Fruit fly (Drosophila melanogaster): ENCODE results near the gene MED27.

The MED27 gene

dm6 chr3R:5633437-5633836, 21.5 kb upstream of the MED27 start, which contains the start of gene CG12171:
CG12171 (plus strand) TSS chr3R:5633627.
- TF ChIP-seq esn (GFP tag; optimal IDR thresholded peaks at IDR 0.05): peak; percentile 8
- peak; percentile 98 for TF ChIP-seq svp (GFP tag)
- TF ChIP-seq CG16779 (tag; optimal IDR thresholded peaks at IDR 0.05): no peak

dm6 chr3R:5635524-5635923, 19.4 kb upstream of the MED27 start, which contains the start of gene CG31546:
CG31546 (minus strand) TSS chr3R:5635624.
- TF ChIP-seq Blimp-1 (GFP tag; optimal IDR thresholded peaks at IDR 0.05) (no peak), fkh (GFP tag; optimal IDR thresholded peaks at IDR 0.05) (no peak)

dm6 chr3R:5636519-5637430, 18.2 kb upstream of the MED27 start, which contains the start of the genes CG31548 and CG12170:
CG31548 (minus strand) TSS chr3R:5636852.
CG12170 (plus strand) TSS chr3R:5637234.
- TF ChIP-seq CG10631 (GFP tag; optimal IDR thresholded peaks at IDR 0.05) (no peak), svp (GFP tag) (peak; percentile 63), net (GFP tag; optimal IDR thresholded peaks at IDR 0.05) (no peak), Eip78C (GFP tag) (no peak), achi (GFP tag; optimal IDR thresholded peaks at IDR 0.05) (no peak), CG15336 (GFP tag; IDR thresholded peaks at IDR 0.05) (peak; percentile 59), CG3032 (tag; optimal IDR thresholded peaks at IDR 0.05) (peak; percentile 38), CG34406 (GFP tag; optimal IDR thresholded peaks at IDR 0.05) (no peak), esn (GFP tag; optimal IDR thresholded peaks at IDR 0.05) (peak; percentile 69), CG8632 (GFP tag; optimal IDR thresholded peaks at IDR 0.05) (no peak), cyc (GFP tag; optimal IDR thresholded peaks at IDR 0.05) (peak; percentile 34), lz (GFP tag; optimal IDR thresholded peaks at IDR 0.05) (no peak), Sox102F (GFP tag; optimal IDR thresholded peaks at IDR 0.05) (no peak), CG8119 (GFP tag; IDR thresholded peaks at IDR 0.05) (peak; percentile 55; the same call in 2 of the 3 replicates), CG11762 (GFP tag; optimal IDR thresholded peaks at IDR 0.05; ENCODE audit: insufficient read depth) (no peak), Smox (GFP tag; optimal IDR thresholded peaks at IDR 0.05) (no peak), CG16779 (tag; optimal IDR thresholded peaks at IDR 0.05) (no peak), CG6163 (GFP tag; IDR thresholded peaks at IDR 0.05) (peak; percentile 47; the same call in 2 of the 3 replicates), Sox15 (GFP tag; optimal IDR thresholded peaks at IDR 0.05) (peak; percentile 27), Gug (GFP tag; IDR thresholded peaks at IDR 0.05) (no peak), CG31627 (GFP tag; optimal IDR thresholded peaks at IDR 0.05) (peak; percentile 56), Hr39 (GFP tag; optimal IDR thresholded peaks at IDR 0.05) (no peak), fd59A (GFP tag; optimal IDR thresholded peaks at IDR 0.05) (no peak), CG6792 (GFP tag; optimal IDR thresholded peaks at IDR 0.05) (peak; percentile 40)

dm6 chr3R:5643421-5643820, 11.5 kb upstream of the MED27 start:
- TF ChIP-seq OdsH (GFP tag; optimal IDR thresholded peaks at IDR 0.05) (no peak), svp (GFP tag) (peak; percentile 86)

dm6 chr3R:5647705-5648568, 7.0 kb upstream of the MED27 start:
- TF ChIP-seq fkh (GFP tag; optimal IDR thresholded peaks at IDR 0.05) (peak; percentile 41), CG15336 (GFP tag; IDR thresholded peaks at IDR 0.05) (peak; percentile 10; the same call in 1 of the 2 replicates), CG6163 (GFP tag; IDR thresholded peaks at IDR 0.05) (0 out of 3 replicates have a peak, but pooled peaks have one; percentile 38), CG16779 (tag; optimal IDR thresholded peaks at IDR 0.05) (no peak), Ets96B (tag; optimal IDR thresholded peaks at IDR 0.05) (no peak), CG31627 (GFP tag; optimal IDR thresholded peaks at IDR 0.05) (peak; percentile 24), Sox14 (GFP tag; optimal IDR thresholded peaks at IDR 0.05) (peak; percentile 18), esn (GFP tag; optimal IDR thresholded peaks at IDR 0.05) (peak; percentile 28), Eip78C (GFP tag) (peak; percentile 83), CG3032 (tag; optimal IDR thresholded peaks at IDR 0.05) (peak; percentile 17), CG6854 (GFP tag; optimal IDR thresholded peaks at IDR 0.05) (no peak), CG1621 (tag; optimal IDR thresholded peaks at IDR 0.05) (no peak), CG34406 (GFP tag; optimal IDR thresholded peaks at IDR 0.05) (peak; percentile 22), spab (GFP tag; optimal IDR thresholded peaks at IDR 0.05) (no peak), CG6792 (GFP tag; optimal IDR thresholded peaks at IDR 0.05) (peak; percentile 5), CG32006 (GFP tag; optimal IDR thresholded peaks at IDR 0.05) (no peak), Gug (GFP tag; IDR thresholded peaks at IDR 0.05) (0 out of 2 replicates have a peak, but pooled peaks have one; percentile 11), svp (GFP tag) (peak; percentile 88), Eip93F (GFP tag; optimal IDR thresholded peaks at IDR 0.05) (peak; percentile 60), vri (GFP tag; optimal IDR thresholded peaks at IDR 0.05) (peak; percentile 22), Ets21C (GFP tag; optimal IDR thresholded peaks at IDR 0.05) (no peak), cyc (GFP tag; optimal IDR thresholded peaks at IDR 0.05) (peak; percentile 7), Eip75B (GFP tag; optimal IDR thresholded peaks at IDR 0.05) (no peak), CG11762 (GFP tag; optimal IDR thresholded peaks at IDR 0.05; ENCODE audit: insufficient read depth) (no peak)
